Worm (Caenorhabditis elegans): ENCODE measurements around the gene F09C12.8.

The F09C12.8 gene

ce11 chrII:5112082-5112481 is at the start of gene F09C12.8:
Gene F09C12.8 (plus strand): TSS chrII:5112382.
- TF ChIP-seq W03F9.2 (tag; optimal IDR thresholded peaks at IDR 0.05) (no peak), dao-5 (tag; optimal IDR thresholded peaks at IDR 0.05) (no peak), him-1 (tag; optimal IDR thresholded peaks at IDR 0.05) (no peak)

- TF ChIP-seq dao-5 (tag; optimal IDR thresholded peaks at IDR 0.05) (no peak), W03F9.2 (tag; optimal IDR thresholded peaks at IDR 0.05) (no peak), him-1 (tag; optimal IDR thresholded peaks at IDR 0.05) (no peak)
Measured at ce11 chrII:5066967-5067366, 45.2 kb upstream of the F09C12.8 start.

- no peak for TF ChIP-seq dao-5 (tag; optimal IDR thresholded peaks at IDR 0.05)
- TF ChIP-seq W03F9.2 (tag; optimal IDR thresholded peaks at IDR 0.05): no peak
- no peak for TF ChIP-seq him-1 (tag; optimal IDR thresholded peaks at IDR 0.05)
Measured at ce11 chrII:5067927-5068326, 44.3 kb upstream of the F09C12.8 start, which contains the start of gene C27A2.8. Gene C27A2.8 (minus strand): TSS chrII:5068043.

- TF ChIP-seq him-1 (tag; optimal IDR thresholded peaks at IDR 0.05): no peak
Measured at ce11 chrII:5069525-5069924, 42.7 kb upstream of the F09C12.8 start, which contains the start of gene idpb-2. Gene idpb-2 (minus strand): TSS chrII:5069625.

- TF ChIP-seq him-1 (tag; optimal IDR thresholded peaks at IDR 0.05) (no peak), W03F9.2 (tag; optimal IDR thresholded peaks at IDR 0.05) (no peak), dao-5 (tag; optimal IDR thresholded peaks at IDR 0.05) (no peak)
Measured at ce11 chrII:5071265-5071664, 40.9 kb upstream of the F09C12.8 start, which contains the start of gene C27A2.7. Gene C27A2.7 (minus strand): TSS chrII:5071365.

- TF ChIP-seq W03F9.2 (tag; optimal IDR thresholded peaks at IDR 0.05) (peak; percentile 45), him-1 (tag; optimal IDR thresholded peaks at IDR 0.05) (no peak)
Measured at ce11 chrII:5081124-5081913, 30.9 kb upstream of the F09C12.8 start, which contains the start of gene dsh-2. Gene dsh-2 (minus strand): TSS chrII:5081174.

- no peak for TF ChIP-seq W03F9.2 (tag; optimal IDR thresholded peaks at IDR 0.05)
Measured at ce11 chrII:5083341-5083740, 28.8 kb upstream of the F09C12.8 start, which contains the start of gene C04G6.4. Gene C04G6.4 (minus strand): TSS chrII:5083441.

ce11 chrII:5084225-5084624 is 28.0 kb upstream of the F09C12.8 start:
- TF ChIP-seq dao-5 (tag; optimal IDR thresholded peaks at IDR 0.05): no peak
- TF ChIP-seq him-1 (tag; optimal IDR thresholded peaks at IDR 0.05): no peak
- no peak for TF ChIP-seq W03F9.2 (tag; optimal IDR thresholded peaks at IDR 0.05)

- TF ChIP-seq him-1 (tag; optimal IDR thresholded peaks at IDR 0.05): no peak
- TF ChIP-seq dao-5 (tag; optimal IDR thresholded peaks at IDR 0.05): no peak
- TF ChIP-seq W03F9.2 (tag; optimal IDR thresholded peaks at IDR 0.05): no peak
Measured at ce11 chrII:5085450-5085849, 26.7 kb upstream of the F09C12.8 start, which contains the start of gene txt-9. Gene txt-9 (plus strand): TSS chrII:5085785.

- no peak for TF ChIP-seq dao-5 (tag; optimal IDR thresholded peaks at IDR 0.05)
- no peak for TF ChIP-seq W03F9.2 (tag; optimal IDR thresholded peaks at IDR 0.05)
- no peak for TF ChIP-seq him-1 (tag; optimal IDR thresholded peaks at IDR 0.05)
Measured at ce11 chrII:5086143-5086542, 26.0 kb upstream of the F09C12.8 start.

- TF ChIP-seq him-1 (tag; optimal IDR thresholded peaks at IDR 0.05) (no peak), W03F9.2 (tag; optimal IDR thresholded peaks at IDR 0.05) (peak; percentile 34), dao-5 (tag; optimal IDR thresholded peaks at IDR 0.05) (no peak)
Measured at ce11 chrII:5091640-5092243, 20.4 kb upstream of the F09C12.8 start, which contains the start of gene pld-1. Gene pld-1 (minus strand): TSS chrII:5091690.

ce11 chrII:5092362-5093281 is 19.6 kb upstream of the F09C12.8 start, which contains the start of gene C04G6.2:
Gene C04G6.2 (plus strand): TSS chrII:5093231.
- TF ChIP-seq W03F9.2 (tag; optimal IDR thresholded peaks at IDR 0.05) (no peak), him-1 (tag; optimal IDR thresholded peaks at IDR 0.05) (no peak), dao-5 (tag; optimal IDR thresholded peaks at IDR 0.05) (no peak)

- TF ChIP-seq dao-5 (tag; optimal IDR thresholded peaks at IDR 0.05): no peak
- TF ChIP-seq W03F9.2 (tag; optimal IDR thresholded peaks at IDR 0.05): no peak
- TF ChIP-seq him-1 (tag; optimal IDR thresholded peaks at IDR 0.05): no peak
Measured at ce11 chrII:5093945-5094344, 18.2 kb upstream of the F09C12.8 start, which contains the start of gene C04G6.13. Gene C04G6.13 (plus strand): TSS chrII:5094245.

Measured in whole organism, L4/young adult.